Fruit fly (Drosophila melanogaster) whole organism, wandering third instar larva: ENCODE results near the gene CG3168.

ENCODE experiments used
- CrebA ChIP-seq: fragments of 200-800 bp; sonication (Bioruptor generic); optimal IDR thresholded peaks from 2 replicates; lab custom pipeline; 2016; ENCODE audit warnings: missing biosample characterization, mild to moderate bottlenecking, missing genetic modification characterization, borderline replicate concordance
- Dfd ChIP-seq: fragments of >200 bp; optimal IDR thresholded peaks from 2 replicates; lab custom pipeline; 2017; ENCODE audit warnings: missing biosample characterization, missing genetic modification characterization
- HLH106 ChIP-seq: fragments of 200-800 bp; optimal IDR thresholded peaks from 3 replicates; lab custom pipeline; 2019; ENCODE audit warnings: missing biosample characterization, mild to moderate bottlenecking, missing genetic modification characterization, moderate library complexity
- dmrt93B ChIP-seq: fragments of 200-800 bp; sonication (Bioruptor generic); optimal IDR thresholded peaks from 2 replicates; lab custom pipeline; 2018; ENCODE audit warnings: missing biosample characterization, mild to moderate bottlenecking, missing genetic modification characterization
- psq ChIP-seq: fragments of 200-800 bp; sonication (Bioruptor generic); optimal IDR thresholded peaks from 3 replicates; lab custom pipeline; 2017; ENCODE audit warnings: missing biosample characterization, mild to moderate bottlenecking, missing genetic modification characterization, moderate library complexity
- usp ChIP-seq: fragments of >200 bp; optimal IDR thresholded peaks from 2 replicates; lab custom pipeline; 2017; ENCODE audit warnings: missing biosample characterization, missing genetic modification characterization

DNA sequence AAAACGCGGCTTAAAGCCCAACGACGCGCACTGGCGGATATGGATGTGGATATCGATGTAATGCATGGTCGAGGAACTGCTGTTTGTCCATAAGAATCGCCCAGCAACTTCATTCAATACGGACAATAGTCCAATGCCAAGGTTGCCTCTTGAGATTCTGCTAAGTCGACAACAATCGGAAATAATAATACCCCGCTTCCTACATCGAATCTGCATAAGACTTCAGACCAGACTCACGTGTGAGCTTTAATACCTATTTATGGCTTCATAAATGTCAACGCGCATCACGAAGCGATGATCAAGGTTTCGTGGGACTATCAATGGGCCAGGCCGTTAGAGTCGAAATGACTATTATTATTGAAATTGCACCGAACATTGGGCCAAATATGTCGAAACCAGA, 12.2 kb upstream of the CG3168 start:
- TF ChIP-seq usp (no peak), CrebA (GFP tag; lab: Kevin White, UChicago) (no peak), dmrt93B (no peak), Dfd (no peak), psq (GFP tag; lab: Kevin White, UChicago) (no peak), HLH106 (tag; lab: Kevin White, UChicago) (no peak)
